Fruit fly (Drosophila melanogaster) whole organism, prepupa: ENCODE data around the gene Gsc.
A peak's percentile ranks its signal among the peaks of the same experiment; 100 is the strongest.

Source experiments
- Blimp-1 ChIP-seq: fragments of 200-800 bp; sonication (Bioruptor generic); optimal IDR thresholded peaks from 3 replicates; lab custom pipeline; 2017; ENCODE audit warnings: missing biosample characterization, missing genetic modification characterization, mild to moderate bottlenecking, moderate library complexity, missing genetic modification reagents
- CG10631 ChIP-seq: fragments of 200-800 bp; sonication (Bioruptor generic); optimal IDR thresholded peaks from 2 replicates; lab custom pipeline; 2016; ENCODE audit warnings: missing biosample characterization, missing genetic modification characterization
- CG10669 ChIP-seq: fragments of 200-800 bp; sonication (Bioruptor generic); optimal IDR thresholded peaks from 3 replicates; lab custom pipeline; 2018; ENCODE audit warnings: missing biosample characterization, mild to moderate bottlenecking, missing genetic modification characterization, moderate library complexity
- CG15336 ChIP-seq: fragments of 200-800 bp; sonication (Bioruptor generic); IDR thresholded peaks from 2 replicates; pipeline ENCODE4 v1.3.6; 2022; ENCODE audit warnings: missing biosample characterization, missing genetic modification characterization
- CG1621 ChIP-seq: fragments of 200-800 bp; sonication (Bioruptor generic); optimal IDR thresholded peaks from 3 replicates; lab custom pipeline; 2018; ENCODE audit warnings: missing biosample characterization, mild to moderate bottlenecking, missing genetic modification characterization
- CG3032 ChIP-seq: fragments of 200-800 bp; optimal IDR thresholded peaks from 2 replicates; lab custom pipeline; 2019; ENCODE audit warnings: missing biosample characterization, mild to moderate bottlenecking, missing genetic modification characterization, moderate library complexity
- CG31627 ChIP-seq: fragments of 200-800 bp; sonication (Bioruptor generic); optimal IDR thresholded peaks from 3 replicates; lab custom pipeline; 2016; ENCODE audit warnings: missing biosample characterization, missing genetic modification characterization
- CG6808 ChIP-seq: fragments of 200-800 bp; sonication (Bioruptor generic); optimal IDR thresholded peaks from 3 replicates; lab custom pipeline; 2017; ENCODE audit warnings: missing biosample characterization, missing genetic modification characterization, mild to moderate bottlenecking, moderate library complexity, missing genetic modification reagents
- CG6854 ChIP-seq: fragments of 200-800 bp; sonication (Bioruptor generic); optimal IDR thresholded peaks from 2 replicates; lab custom pipeline; 2017; ENCODE audit warnings: missing biosample characterization, mild to moderate bottlenecking, missing genetic modification characterization
- Eip75B ChIP-seq: fragments of 200-800 bp; sonication (Bioruptor generic); optimal IDR thresholded peaks from 3 replicates; lab custom pipeline; 2016; ENCODE audit warnings: missing biosample characterization, missing genetic modification characterization
- Eip78C ChIP-seq: fragments of 200-800 bp; sonication (Bioruptor generic); peaks from one replicate; lab custom pipeline; 2016; ENCODE audit warnings: missing biosample characterization, missing genetic modification characterization
- Hr4 ChIP-seq: fragments of 200-800 bp; sonication (Bioruptor generic); optimal IDR thresholded peaks from 3 replicates; lab custom pipeline; 2016; ENCODE audit warnings: missing biosample characterization, missing genetic modification characterization
- Smox ChIP-seq: fragments of 200-800 bp; sonication (Bioruptor generic); optimal IDR thresholded peaks from 3 replicates; lab custom pipeline; 2016; ENCODE audit warnings: missing biosample characterization, missing genetic modification characterization
- Sox14 ChIP-seq: fragments of 200-800 bp; sonication (Bioruptor generic); optimal IDR thresholded peaks from 3 replicates; lab custom pipeline; 2016; ENCODE audit warnings: missing biosample characterization, missing genetic modification characterization
- achi ChIP-seq: fragments of 200-800 bp; sonication (Bioruptor generic); optimal IDR thresholded peaks from 3 replicates; lab custom pipeline; 2016; ENCODE audit warnings: missing biosample characterization, missing genetic modification characterization
- cyc ChIP-seq: fragments of 200-800 bp; sonication (Bioruptor generic); optimal IDR thresholded peaks from 3 replicates; lab custom pipeline; 2016; ENCODE audit warnings: missing biosample characterization, missing genetic modification characterization
- dac ChIP-seq: fragments of 200-800 bp; sonication (Bioruptor generic); optimal IDR thresholded peaks from 2 replicates; lab custom pipeline; 2017; ENCODE audit warnings: missing biosample characterization, mild to moderate bottlenecking, missing genetic modification characterization
- dsx ChIP-seq: fragments of 200-800 bp; optimal IDR thresholded peaks from 3 replicates; lab custom pipeline; 2019; ENCODE audit warnings: missing biosample characterization, mild to moderate bottlenecking, missing genetic modification characterization, moderate library complexity; ENCODE audit not compliant: poor library complexity, severe bottlenecking
- fd85E ChIP-seq: fragments of 200-800 bp; sonication (Bioruptor generic); optimal IDR thresholded peaks from 3 replicates; lab custom pipeline; 2016; ENCODE audit warnings: missing biosample characterization, missing genetic modification characterization
- lz ChIP-seq: fragments of 200-800 bp; sonication (Bioruptor generic); optimal IDR thresholded peaks from 3 replicates; lab custom pipeline; 2016; ENCODE audit warnings: missing biosample characterization, missing genetic modification characterization
- ss ChIP-seq, 2 experiments: fragments of 200-800 bp; sonication (Bioruptor generic); optimal IDR thresholded peaks; 2 replicates in 1 of 2; 3 replicates in 1 of 2; lab custom pipeline; 2017 to 2018; ENCODE audit warnings: mild to moderate bottlenecking in 2 of 2, missing biosample characterization in 2 of 2, missing genetic modification characterization in 2 of 2, moderate library complexity in 1 of 2
- svp ChIP-seq: fragments of 200-800 bp; sonication (Bioruptor generic); peaks from one replicate; lab custom pipeline; 2016; ENCODE audit warnings: missing biosample characterization, missing genetic modification characterization
- vri ChIP-seq: fragments of 200-800 bp; sonication (Bioruptor generic); optimal IDR thresholded peaks from 3 replicates; lab custom pipeline; 2016; ENCODE audit warnings: missing biosample characterization, mild to moderate bottlenecking, missing genetic modification characterization

The Gsc gene

dm6 chr2L:544444-545179 lies 49.9 kb downstream of the Gsc start, which contains the start of the genes Spp and nAChRbeta3:
TSS of gene Spp (minus strand) at chr2L:544653.
TSS of gene nAChRbeta3 (plus strand) at chr2L:545129.
- no peak for TF ChIP-seq Blimp-1 (GFP tag; lab: Kevin White, UChicago)
- peak; percentile 1 for TF ChIP-seq Eip78C
- TF ChIP-seq svp (GFP tag; lab: Kevin White, UChicago) = peak; percentile 62
- no peak for TF ChIP-seq CG10631
- peak; percentile 14 for TF ChIP-seq achi (GFP tag; lab: Kevin White, UChicago)
- TF ChIP-seq, all 60 proteins: peak for 3

dm6 chr2L:543799-544198 lies 50.7 kb downstream of the Gsc start:
- TF ChIP-seq CG1621 (tag; lab: Kevin White, UChicago) = no peak
- TF ChIP-seq vri (GFP tag; lab: Kevin White, UChicago) = no peak
- no peak for TF ChIP-seq Eip75B

- TF ChIP-seq Sox14 (GFP tag; lab: Kevin White, UChicago) = peak; percentile 34
- TF ChIP-seq CG3032 (tag; lab: Kevin White, UChicago) = peak; percentile 1
- TF ChIP-seq dac (GFP tag; lab: Kevin White, UChicago) = no peak
- TF ChIP-seq Eip78C = peak; percentile 63
- TF ChIP-seq lz (GFP tag; lab: Kevin White, UChicago) = no peak
- TF ChIP-seq CG10631 = no peak
These were observed 52.0 kb downstream of the Gsc start, which contains the start of gene lwr for dm6 chr2L:542338-542967. TSS of gene lwr (minus strand) at chr2L:542580.

dm6 chr2L:540572-541210 lies 53.8 kb downstream of the Gsc start:
- TF ChIP-seq CG10669 (GFP tag; lab: Kevin White, UChicago) (no peak), Eip78C (peak; percentile 74), cyc (GFP tag; lab: Kevin White, UChicago) (no peak), dac (GFP tag; lab: Kevin White, UChicago) (no peak), Hr4 (GFP tag; lab: Kevin White, UChicago) (no peak), Smox (GFP tag; lab: Kevin White, UChicago) (peak; percentile 16), CG6808 (GFP tag; lab: Kevin White, UChicago) (peak; percentile 9), fd85E (GFP tag; lab: Kevin White, UChicago) (no peak), CG15336 (GFP tag; lab: Robert Waterston, UW) (peak; percentile 9; the same call in 1 of the 2 replicates), Sox14 (GFP tag; lab: Kevin White, UChicago) (peak; percentile 19), svp (GFP tag; lab: Kevin White, UChicago) (peak; percentile 33), CG31627 (GFP tag; lab: Kevin White, UChicago) (peak; percentile 36), ss (GFP tag; optimal IDR thresholded peaks at IDR 0.05; lab: Kevin White, UChicago) (peak in 1 of 2 experiments; percentile 6), CG1621 (tag; lab: Kevin White, UChicago) (peak; percentile 41)

- TF ChIP-seq lz (GFP tag; lab: Kevin White, UChicago) (no peak), svp (GFP tag; lab: Kevin White, UChicago) (peak; percentile 69), dsx (GFP tag; lab: Kevin White, UChicago) (peak; percentile 15), CG31627 (GFP tag; lab: Kevin White, UChicago) (no peak), CG10669 (GFP tag; lab: Kevin White, UChicago) (peak; percentile 13), CG6854 (GFP tag; lab: Kevin White, UChicago) (peak; percentile 24), CG6808 (GFP tag; lab: Kevin White, UChicago) (no peak)
These were observed 60.8 kb downstream of the Gsc start for dm6 chr2L:533734-534133.
